Worm (Caenorhabditis elegans) whole organism, L4 larva: Measurements from ENCODE around the gene C08F8.9.

Experiments
- F10B5.3 ChIP-seq: sonication (generic microtip); optimal IDR thresholded peaks from 2 replicates; lab custom pipeline; 2016; ENCODE audit warnings: mild to moderate bottlenecking, missing genetic modification characterization, missing compliant biosample characterization
- F26F4.8 ChIP-seq: fragments of 200-800 bp; sonication (Bioruptor generic); conservative IDR thresholded peaks from 2 replicates; pipeline ENCODE4 v1.3.6; 2022; ENCODE audit warnings: missing genetic modification characterization, missing compliant biosample characterization
- F44E2.7 ChIP-seq: fragments of 200-800 bp; sonication (Bioruptor generic); IDR thresholded peaks from 2 replicates; pipeline ENCODE4 v2.1.2; 2022; ENCODE audit warnings: missing genetic modification characterization, missing compliant biosample characterization
- F49E8.2 ChIP-seq: sonication (generic microtip); optimal IDR thresholded peaks from 2 replicates; lab custom pipeline; 2016; ENCODE audit warnings: missing compliant biosample characterization, mild to moderate bottlenecking, missing genetic modification characterization, borderline replicate concordance
- R02D3.7 ChIP-seq: fragments of 150-350 bp; sonication (generic microtip); optimal IDR thresholded peaks from 3 replicates; lab custom pipeline; 2014; ENCODE audit warnings: missing biosample characterization, missing genetic modification characterization
- T26A8.4 ChIP-seq: fragments of 200-800 bp; sonication (Bioruptor generic); IDR thresholded peaks from 2 replicates; pipeline ENCODE4 v1.3.6; 2022; ENCODE audit warnings: missing genetic modification characterization, missing compliant biosample characterization
- Y105C5A.15 ChIP-seq: fragments of 200-800 bp; sonication (Bioruptor generic); IDR thresholded peaks from 2 replicates; pipeline ENCODE4 v1.3.6; 2022; ENCODE audit warnings: missing genetic modification characterization, missing compliant biosample characterization
- ZK337.2 ChIP-seq: fragments of 200-800 bp; sonication (Bioruptor generic); IDR thresholded peaks from 2 replicates; pipeline ENCODE4 v1.3.6; 2022; ENCODE audit warnings: missing genetic modification reagents, missing genetic modification characterization, missing compliant biosample characterization
- ZK546.5 ChIP-seq, 2 experiments: sonication (generic microtip); optimal IDR thresholded peaks; 2 replicates each; lab custom pipeline; 2017; ENCODE audit warnings: missing biosample characterization in 2 of 2, missing genetic modification characterization in 2 of 2
- aha-1 ChIP-seq: fragments of 150-350 bp; peaks from one replicate; lab custom pipeline; 2014; ENCODE audit warnings: missing biosample characterization, missing genetic modification characterization
- aly-2 ChIP-seq: sonication (generic microtip); optimal IDR thresholded peaks from 2 replicates; lab custom pipeline; 2018; ENCODE audit warnings: missing biosample characterization, missing genetic modification characterization
- ama-1 ChIP-seq: fragments of 150-350 bp; optimal IDR thresholded peaks from 2 replicates; lab custom pipeline; 2014; ENCODE audit warnings: inconsistent platforms, mixed read lengths
- arid-1 ChIP-seq: fragments of 200-800 bp; sonication (Bioruptor generic); conservative IDR thresholded peaks from 2 replicates; pipeline ENCODE4 v1.3.6; 2022; ENCODE audit warnings: missing genetic modification reagents, missing genetic modification characterization, missing compliant biosample characterization
- ceh-32 ChIP-seq: sonication (generic microtip); optimal IDR thresholded peaks from 2 replicates; lab custom pipeline; 2016; ENCODE audit warnings: mild to moderate bottlenecking, missing genetic modification characterization, missing compliant biosample characterization; ENCODE audit not compliant: poor library complexity
- ceh-44 ChIP-seq: fragments of 200-800 bp; sonication (Bioruptor generic); IDR thresholded peaks from 2 replicates; pipeline ENCODE4 v1.3.6; 2022; ENCODE audit warnings: missing genetic modification reagents, missing genetic modification characterization, missing compliant biosample characterization
- cey-2 ChIP-seq: sonication (generic microtip); optimal IDR thresholded peaks from 3 replicates; lab custom pipeline; 2017; ENCODE audit warnings: missing genetic modification characterization, mild to moderate bottlenecking, missing compliant biosample characterization, antibody characterized with exemption, borderline replicate concordance; ENCODE audit not compliant: insufficient read depth
- ctbp-1 ChIP-seq: fragments of 200-800 bp; sonication (Bioruptor generic); IDR thresholded peaks from 2 replicates; pipeline ENCODE4 v1.3.6; 2022; ENCODE audit warnings: missing genetic modification reagents, missing genetic modification characterization, missing compliant biosample characterization
- daf-19 ChIP-seq: fragments of 200-800 bp; sonication (Bioruptor generic); conservative IDR thresholded peaks from 2 replicates; pipeline ENCODE4 v1.3.6; 2022; ENCODE audit warnings: missing genetic modification characterization, missing compliant biosample characterization
- daf-8 ChIP-seq: fragments of 200-800 bp; sonication (Bioruptor generic); IDR thresholded peaks from 2 replicates; pipeline ENCODE4 v1.3.6; 2022; ENCODE audit warnings: missing genetic modification characterization, missing compliant biosample characterization
- dmd-6 ChIP-seq: fragments of 200-800 bp; sonication (Bioruptor generic); IDR thresholded peaks from 2 replicates; pipeline ENCODE4 v1.3.6; 2022; ENCODE audit warnings: missing genetic modification reagents, missing genetic modification characterization, missing compliant biosample characterization
- dpl-1 ChIP-seq: fragments of 150-350 bp; optimal IDR thresholded peaks from 2 replicates; lab custom pipeline; 2014; ENCODE audit warnings: missing biosample characterization, missing genetic modification reagents, missing genetic modification characterization
- duxl-1 ChIP-seq: sonication (generic microtip); optimal IDR thresholded peaks from 2 replicates; lab custom pipeline; 2016; ENCODE audit warnings: mild to moderate bottlenecking, missing genetic modification characterization, moderate library complexity, missing compliant biosample characterization; ENCODE audit not compliant: poor library complexity
- dve-1 ChIP-seq: sonication (generic microtip); optimal IDR thresholded peaks from 2 replicates; lab custom pipeline; 2017; ENCODE audit warnings: antibody characterized with exemption, mild to moderate bottlenecking, missing genetic modification characterization, missing compliant biosample characterization; ENCODE audit not compliant: insufficient read depth
- fkh-10 ChIP-seq: fragments of 150-350 bp; optimal IDR thresholded peaks from 2 replicates; lab custom pipeline; 2014; ENCODE audit warnings: missing biosample characterization, missing genetic modification reagents, missing genetic modification characterization
- hif-1 ChIP-seq, 2 experiments: sonication (generic microtip); optimal IDR thresholded peaks; 2 replicates each; lab custom pipeline; 2016 to 2017; ENCODE audit warnings: missing compliant biosample characterization in 2 of 2, missing genetic modification characterization in 2 of 2, missing genetic modification reagents in 2 of 2, missing genotype in 2 of 2, mild to moderate bottlenecking in 1 of 2
- hlh-11 ChIP-seq: fragments of 200-800 bp; sonication (Bioruptor generic); optimal IDR thresholded peaks from 2 replicates; lab custom pipeline; 2018; ENCODE audit warnings: mild to moderate bottlenecking, missing genetic modification characterization, missing compliant biosample characterization
- hlh-30 ChIP-seq: sonication (generic microtip); optimal IDR thresholded peaks from 2 replicates; lab custom pipeline; 2017; ENCODE audit warnings: antibody characterized with exemption, mild to moderate bottlenecking, missing genetic modification characterization, missing compliant biosample characterization; ENCODE audit not compliant: insufficient read depth
- jun-1 ChIP-seq: fragments of 150-350 bp; optimal IDR thresholded peaks from 2 replicates; lab custom pipeline; 2014; ENCODE audit warnings: missing biosample characterization, missing genetic modification reagents, missing genetic modification characterization
- lin-1 ChIP-seq: fragments of 200-800 bp; sonication (Bioruptor generic); IDR thresholded peaks from 2 replicates; pipeline ENCODE4 v1.3.6; 2022; ENCODE audit warnings: missing genetic modification reagents, missing genetic modification characterization, missing compliant biosample characterization
- lin-15B ChIP-seq: fragments of 150-350 bp; sonication (generic microtip); optimal IDR thresholded peaks from 3 replicates; lab custom pipeline; 2014; ENCODE audit warnings: missing biosample characterization, missing genetic modification characterization
- lin-29 ChIP-seq: fragments of 200-800 bp; sonication (Bioruptor generic); IDR thresholded peaks from 2 replicates; pipeline ENCODE4 v1.3.6; 2022; ENCODE audit warnings: missing genetic modification reagents, missing genetic modification characterization, missing compliant biosample characterization
- lin-38 ChIP-seq: fragments of 200-800 bp; sonication (Bioruptor generic); IDR thresholded peaks from 2 replicates; pipeline ENCODE4 v1.3.6; 2022; ENCODE audit warnings: missing genetic modification reagents, missing genetic modification characterization, missing compliant biosample characterization
- lir-3 ChIP-seq: sonication (generic microtip); optimal IDR thresholded peaks from 2 replicates; lab custom pipeline; 2016; ENCODE audit warnings: mild to moderate bottlenecking, missing genetic modification characterization, missing compliant biosample characterization
- lsy-2 ChIP-seq, 2 experiments: fragments of 150-350 bp in 1 of 2; sonication (generic microtip) in 1 of 2; optimal IDR thresholded peaks; 2 replicates each; lab custom pipeline; 2014 to 2017; ENCODE audit warnings: missing biosample characterization in 2 of 2, missing genetic modification characterization in 2 of 2
- madf-9 ChIP-seq: fragments of 200-800 bp; sonication (Bioruptor generic); conservative IDR thresholded peaks from 2 replicates; pipeline ENCODE4 v1.3.6; 2022; ENCODE audit warnings: missing genetic modification reagents, missing genetic modification characterization, missing compliant biosample characterization
- mdl-1 ChIP-seq, 2 experiments: fragments of 150-350 bp in 1 of 2; sonication (generic microtip) in 1 of 2; optimal IDR thresholded peaks; 2 replicates each; lab custom pipeline; 2014 to 2017; ENCODE audit warnings: missing biosample characterization in 2 of 2, missing genetic modification characterization in 2 of 2
- mdt-29 ChIP-seq: fragments of 200-800 bp; sonication (Bioruptor generic); IDR thresholded peaks from 2 replicates; pipeline ENCODE4 v1.3.6; 2022; ENCODE audit warnings: missing genetic modification reagents, missing genetic modification characterization, missing compliant biosample characterization
- mep-1 ChIP-seq: fragments of 150-350 bp; sonication (generic microtip); optimal IDR thresholded peaks from 3 replicates; lab custom pipeline; 2014; ENCODE audit warnings: missing biosample characterization, missing genetic modification characterization
- mes-2 ChIP-seq: sonication (generic microtip); optimal IDR thresholded peaks from 2 replicates; lab custom pipeline; 2016; ENCODE audit warnings: missing genotype, mild to moderate bottlenecking, missing genetic modification characterization, missing compliant biosample characterization; ENCODE audit not compliant: poor library complexity, severe bottlenecking
- mxl-3 ChIP-seq: fragments of 200-800 bp; sonication (Bioruptor generic); optimal IDR thresholded peaks from 2 replicates; lab custom pipeline; 2018; ENCODE audit warnings: mild to moderate bottlenecking, missing genetic modification characterization, missing compliant biosample characterization
- nhr-28 ChIP-seq: fragments of 150-350 bp; optimal IDR thresholded peaks from 2 replicates; lab custom pipeline; 2014; ENCODE audit warnings: missing biosample characterization, missing genetic modification characterization
- nhr-41 ChIP-seq: fragments of 200-800 bp; sonication (Bioruptor generic); IDR thresholded peaks from 2 replicates; pipeline ENCODE4 v1.3.6; 2022; ENCODE audit warnings: missing genetic modification reagents, missing genetic modification characterization, missing compliant biosample characterization
- nhr-6 ChIP-seq: fragments of 150-350 bp; optimal IDR thresholded peaks from 2 replicates; lab custom pipeline; 2014; ENCODE audit warnings: missing biosample characterization, missing genetic modification characterization
- php-3 ChIP-seq: fragments of 200-800 bp; sonication (Bioruptor generic); IDR thresholded peaks from 2 replicates; pipeline ENCODE4 v1.3.6; 2022; ENCODE audit warnings: missing genetic modification reagents, missing genetic modification characterization, missing compliant biosample characterization
- rbr-2 ChIP-seq: sonication (generic microtip); optimal IDR thresholded peaks from 2 replicates; lab custom pipeline; 2016; ENCODE audit warnings: missing genotype, missing genetic modification characterization, missing compliant biosample characterization
- snpc-1.2 ChIP-seq: fragments of 200-800 bp; sonication (Bioruptor generic); IDR thresholded peaks from 2 replicates; pipeline ENCODE4 v1.3.6; 2022; ENCODE audit warnings: missing genetic modification reagents, missing genetic modification characterization, missing compliant biosample characterization
- spr-1 ChIP-seq: sonication (generic microtip); optimal IDR thresholded peaks from 2 replicates; lab custom pipeline; 2016; ENCODE audit warnings: mild to moderate bottlenecking, missing genetic modification characterization, missing compliant biosample characterization
- tag-97 ChIP-seq: fragments of 200-800 bp; sonication (Bioruptor generic); IDR thresholded peaks from 2 replicates; pipeline ENCODE4 v1.3.6; 2022; ENCODE audit warnings: missing genetic modification characterization, missing compliant biosample characterization

The C08F8.9 gene

DNA sequence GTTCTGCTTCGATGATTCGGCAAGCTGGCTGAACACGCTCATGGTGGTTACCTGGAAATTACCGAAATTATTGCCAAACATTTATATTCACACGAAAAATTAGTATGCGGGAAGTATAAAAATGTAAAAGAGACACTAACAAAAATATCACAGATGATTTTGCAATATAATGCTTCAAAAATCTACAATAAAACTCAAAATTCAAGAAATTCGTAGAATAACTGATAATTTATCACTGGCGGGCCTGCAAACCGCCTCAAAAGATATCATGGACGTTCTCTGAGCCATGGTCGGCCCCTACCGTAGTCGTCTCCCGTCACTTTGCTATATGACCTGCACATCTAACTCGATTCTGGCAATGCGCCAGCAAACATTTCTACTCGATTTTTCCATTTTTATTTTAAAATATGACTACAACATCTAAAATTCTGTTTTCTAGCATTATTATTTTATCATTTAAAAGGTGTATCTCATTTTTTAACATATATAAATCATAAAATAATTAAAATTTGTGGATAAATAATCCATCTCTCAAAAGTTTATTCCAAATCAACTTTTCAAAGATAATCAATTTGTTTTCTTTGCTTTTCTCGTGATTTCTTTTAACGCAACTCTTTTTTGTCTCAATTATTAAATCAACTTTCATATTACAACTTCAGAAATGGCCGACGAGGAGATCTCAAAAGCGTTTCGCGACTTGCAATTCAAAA lies 28.8 kb downstream of the C08F8.9 start, which contains the start of the genes F01G4.6 and pfd-1 (continued):
- TF ChIP-seq rbr-2 (tag; lab: Kevin White, UChicago) (peak; percentile 91), cey-2 (tag; lab: Kevin White, UChicago) (no peak), ceh-44 (GFP tag; lab: Robert Waterston, UW) (no peak), mdt-29 (GFP tag; lab: Robert Waterston, UW) (peak; percentile 49; the same call in 1 of the 2 replicates), T26A8.4 (GFP tag; lab: Robert Waterston, UW) (peak; percentile 89), lin-29 (GFP tag; lab: Robert Waterston, UW) (peak; percentile 71; the same call in 1 of the 2 replicates), R02D3.7 (no peak), nhr-41 (no peak), nhr-6 (tag; lab: Kevin White, UChicago) (peak; percentile 92), daf-8 (no peak), F10B5.3 (tag; lab: Kevin White, UChicago) (peak; percentile 33), duxl-1 (tag; lab: Kevin White, UChicago) (peak; percentile 76), ZK546.5 (tag; optimal IDR thresholded peaks at IDR 0.05; lab: Kevin White, UChicago) (peak; percentile 99), aly-2 (no peak), daf-19 (GFP tag; lab: Robert Waterston, UW) (no peak), ceh-32 (tag; lab: Kevin White, UChicago) (no peak), php-3 (GFP tag; lab: Robert Waterston, UW) (peak; percentile 75), madf-9 (GFP tag; lab: Robert Waterston, UW) (no peak), F26F4.8 (GFP tag; lab: Robert Waterston, UW) (no peak), lin-38 (GFP tag; lab: Robert Waterston, UW) (peak; percentile 84), arid-1 (GFP tag; lab: Robert Waterston, UW) (peak; percentile 91), lin-15B (no peak), dmd-6 (GFP tag; lab: Robert Waterston, UW) (peak; percentile 90), hif-1 (tag; optimal IDR thresholded peaks at IDR 0.05; lab: Kevin White, UChicago) (peak; percentile 29 to 89), mes-2 (peak; percentile 93), hlh-30 (tag; lab: Kevin White, UChicago) (peak; percentile 89), ZK337.2 (GFP tag; lab: Robert Waterston, UW) (no peak), ctbp-1 (GFP tag; lab: Robert Waterston, UW) (peak; percentile 69; the same call in 1 of the 2 replicates), ama-1 (peak; percentile 53), Y105C5A.15 (GFP tag; lab: Robert Waterston, UW) (no peak), mep-1 (peak; percentile 96), fkh-10 (peak; percentile 67), tag-97 (GFP tag; lab: Robert Waterston, UW) (no peak), spr-1 (tag; lab: Kevin White, UChicago) (peak; percentile 42), jun-1 (tag; lab: Kevin White, UChicago) (peak; percentile 83), lir-3 (tag; lab: Kevin White, UChicago) (no peak), F49E8.2 (tag; lab: Kevin White, UChicago) (no peak)

DNA sequence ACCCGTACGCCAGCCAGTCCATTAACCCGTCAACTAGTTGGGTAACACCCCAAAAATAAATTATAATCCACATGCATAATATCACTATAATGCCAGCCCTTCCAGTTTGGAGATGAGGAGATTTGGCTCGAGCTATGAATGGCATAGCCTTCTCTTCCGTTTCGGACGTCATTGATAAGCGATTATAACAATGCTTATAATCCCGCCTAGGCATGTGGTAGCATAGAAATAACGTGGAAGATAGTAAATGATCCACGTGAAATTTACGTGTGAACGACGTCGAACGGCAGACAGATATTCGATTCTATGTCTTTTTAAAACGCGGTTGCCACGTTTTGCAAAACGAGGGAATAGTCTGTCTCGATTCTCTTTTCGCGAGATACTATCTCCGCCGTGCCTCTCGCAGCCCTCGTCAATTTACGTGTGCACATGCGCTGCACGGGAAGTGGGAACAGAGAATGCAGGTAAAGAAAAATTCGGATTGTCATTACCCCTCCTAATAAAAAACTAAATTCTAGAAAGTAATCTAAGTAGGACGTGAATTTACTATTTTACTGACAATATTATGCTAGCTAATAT lies 29.5 kb downstream of the C08F8.9 start:
- TF ChIP-seq php-3 (GFP tag; lab: Robert Waterston, UW) (peak; percentile 38; the same call in 1 of the 2 replicates), hlh-30 (tag; lab: Kevin White, UChicago) (peak; percentile 49), dmd-6 (GFP tag; lab: Robert Waterston, UW) (peak; percentile 59), lin-1 (GFP tag; lab: Robert Waterston, UW) (no peak), nhr-28 (tag; lab: Kevin White, UChicago) (peak; percentile 4), rbr-2 (tag; lab: Kevin White, UChicago) (no peak), aha-1 (tag; lab: Kevin White, UChicago) (peak; percentile 8), mdl-1 (tag; optimal IDR thresholded peaks at IDR 0.05; lab: Kevin White, UChicago) (peak in 1 of 2 experiments; percentile 50), dve-1 (tag; lab: Kevin White, UChicago) (peak; percentile 16), ctbp-1 (GFP tag; lab: Robert Waterston, UW) (no peak), dpl-1 (GFP tag; lab: Kevin White, UChicago) (peak; percentile 17), hlh-11 (tag; lab: Kevin White, UChicago) (peak; percentile 49), snpc-1.2 (0 out of 2 replicates have a peak, but pooled peaks have one; percentile 10), lsy-2 (tag; optimal IDR thresholded peaks at IDR 0.05; lab: Kevin White, UChicago) (peak in 1 of 2 experiments; percentile 40), mxl-3 (GFP tag; lab: Kevin White, UChicago) (peak; percentile 84), F44E2.7 (no peak)
